Fruit fly (Drosophila melanogaster) whole organism, adult: Measurements from ENCODE around the gene CG46467.

ENCODE experiments used
- CG11617 ChIP-seq: fragments of 200-800 bp; sonication (Bioruptor generic); optimal IDR thresholded peaks from 2 replicates; lab custom pipeline; 2017; ENCODE audit warnings: mild to moderate bottlenecking, missing biosample characterization, missing genetic modification reagents, missing genetic modification characterization
- CG12768 ChIP-seq: fragments of 200-800 bp; sonication (Bioruptor generic); optimal IDR thresholded peaks from 2 replicates; lab custom pipeline; 2017; ENCODE audit warnings: missing biosample characterization, missing genetic modification characterization, mild to moderate bottlenecking, moderate library complexity, missing genetic modification reagents
- CG14711 ChIP-seq: fragments of 200-800 bp; sonication (Bioruptor generic); optimal IDR thresholded peaks from 2 replicates; lab custom pipeline; 2018; ENCODE audit warnings: missing biosample characterization, mild to moderate bottlenecking, missing genetic modification characterization, moderate library complexity
- CG1620 ChIP-seq: fragments of 200-800 bp; sonication (Bioruptor generic); optimal IDR thresholded peaks from 2 replicates; lab custom pipeline; 2016; ENCODE audit warnings: missing biosample characterization, missing genetic modification characterization
- CG33017 ChIP-seq: fragments of 200-800 bp; sonication (Bioruptor generic); optimal IDR thresholded peaks from 2 replicates; lab custom pipeline; 2018; ENCODE audit warnings: missing biosample characterization, mild to moderate bottlenecking, missing genetic modification characterization, moderate library complexity
- CG5204 ChIP-seq: fragments of 200-800 bp; sonication (Bioruptor generic); optimal IDR thresholded peaks from 2 replicates; lab custom pipeline; 2016; ENCODE audit warnings: missing biosample characterization, missing genetic modification characterization
- CG7045 ChIP-seq: fragments of 200-800 bp; sonication (Bioruptor generic); optimal IDR thresholded peaks from 2 replicates; lab custom pipeline; 2017; ENCODE audit warnings: missing biosample characterization, mild to moderate bottlenecking, missing genetic modification characterization
- CG7101 ChIP-seq: fragments of 200-800 bp; sonication (Bioruptor generic); optimal IDR thresholded peaks from 2 replicates; lab custom pipeline; 2018; ENCODE audit warnings: missing biosample characterization, mild to moderate bottlenecking, missing genetic modification characterization, moderate library complexity
- Clk ChIP-seq: fragments of 200-800 bp; sonication (Bioruptor generic); optimal IDR thresholded peaks from 2 replicates; lab custom pipeline; 2017; ENCODE audit warnings: missing biosample characterization, missing genetic modification characterization
- Crg-1 ChIP-seq: fragments of 200-800 bp; sonication (Bioruptor generic); optimal IDR thresholded peaks from 2 replicates; lab custom pipeline; 2016; ENCODE audit warnings: missing biosample characterization, missing genetic modification characterization
- Hr96 ChIP-seq: fragments of 200-800 bp; sonication (Bioruptor generic); optimal IDR thresholded peaks from 2 replicates; lab custom pipeline; 2016; ENCODE audit warnings: missing biosample characterization, missing genetic modification characterization
- Mnt ChIP-seq: fragments of 200-800 bp; sonication (Bioruptor generic); optimal IDR thresholded peaks from 2 replicates; lab custom pipeline; 2016; ENCODE audit warnings: missing biosample characterization, mild to moderate bottlenecking, missing genetic modification characterization
- bab1 ChIP-seq: fragments of 200-800 bp; sonication (Bioruptor generic); optimal IDR thresholded peaks from 3 replicates; lab custom pipeline; 2019; ENCODE audit warnings: missing biosample characterization, mild to moderate bottlenecking, missing genetic modification characterization, moderate library complexity
- cic ChIP-seq: fragments of 200-800 bp; sonication (Bioruptor generic); optimal IDR thresholded peaks from 2 replicates; lab custom pipeline; 2017; ENCODE audit warnings: missing biosample characterization, mild to moderate bottlenecking, missing genetic modification characterization, moderate library complexity
- cnc ChIP-seq, 2 experiments: fragments of >200 bp; optimal IDR thresholded peaks; 2 replicates each; lab custom pipeline; 2017
- kay ChIP-seq: fragments of 200-800 bp; sonication (Bioruptor generic); peaks from one replicate; lab custom pipeline; 2016; ENCODE audit warnings: missing biosample characterization, missing genetic modification characterization, borderline replicate concordance
- ovo ChIP-seq: fragments of 200-800 bp; sonication (Bioruptor generic); optimal IDR thresholded peaks from 2 replicates; lab custom pipeline; 2016; ENCODE audit warnings: missing biosample characterization, missing genetic modification characterization
- pad ChIP-seq: fragments of 200-800 bp; sonication (Bioruptor generic); optimal IDR thresholded peaks from 3 replicates; lab custom pipeline; 2017; ENCODE audit warnings: missing biosample characterization, missing genetic modification characterization, mild to moderate bottlenecking, moderate library complexity, missing genetic modification reagents
- tj ChIP-seq: fragments of 200-800 bp; sonication (Bioruptor generic); optimal IDR thresholded peaks from 3 replicates; lab custom pipeline; 2017; ENCODE audit warnings: missing biosample characterization, mild to moderate bottlenecking, missing genetic modification characterization, moderate library complexity
- toe ChIP-seq: fragments of 200-800 bp; sonication (Bioruptor generic); optimal IDR thresholded peaks from 2 replicates; lab custom pipeline; 2016; ENCODE audit warnings: missing biosample characterization, missing genetic modification characterization

Gene CG46467

dm6 chr3R:9886341-9886959 is 12.0 kb downstream of the CG46467 start:
- TF ChIP-seq ovo (no peak), Mnt (GFP tag; lab: Kevin White, UChicago) (no peak), Crg-1 (GFP tag; lab: Kevin White, UChicago) (no peak)

DNA sequence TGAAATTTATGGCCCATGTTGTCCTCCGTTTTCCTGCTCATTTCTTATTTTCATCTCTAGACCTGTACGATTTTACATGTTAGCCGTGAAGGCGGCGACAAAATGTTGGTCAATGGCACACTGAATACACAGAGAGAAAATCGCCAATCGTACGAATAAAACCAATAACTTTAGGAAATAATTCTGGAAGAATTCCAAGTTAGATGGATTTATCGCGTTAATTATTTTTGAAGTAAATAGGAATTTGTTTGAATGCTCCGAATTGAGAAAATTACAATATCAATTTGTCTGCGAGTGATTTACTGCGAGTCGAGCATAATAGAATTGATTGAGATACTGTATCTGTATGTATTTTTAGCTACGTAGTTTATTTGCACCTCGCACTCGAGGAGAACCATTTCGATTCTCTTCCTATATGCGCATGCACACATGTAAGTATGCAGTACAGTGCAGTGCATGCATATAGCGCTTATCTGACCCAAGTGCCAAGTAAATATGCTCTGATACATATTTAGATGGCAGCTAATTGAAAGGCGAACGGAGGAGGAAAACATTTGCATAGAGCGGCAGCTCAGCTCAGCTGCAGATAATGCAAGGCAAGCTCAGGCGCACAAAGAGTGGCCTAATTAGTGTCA is 14.3 kb downstream of the CG46467 start:
- no peak for TF ChIP-seq Hr96
- no peak for TF ChIP-seq CG12768 (GFP tag; lab: Kevin White, UChicago)
- TF ChIP-seq kay (GFP tag; lab: Kevin White, UChicago): peak; percentile 43

DNA sequence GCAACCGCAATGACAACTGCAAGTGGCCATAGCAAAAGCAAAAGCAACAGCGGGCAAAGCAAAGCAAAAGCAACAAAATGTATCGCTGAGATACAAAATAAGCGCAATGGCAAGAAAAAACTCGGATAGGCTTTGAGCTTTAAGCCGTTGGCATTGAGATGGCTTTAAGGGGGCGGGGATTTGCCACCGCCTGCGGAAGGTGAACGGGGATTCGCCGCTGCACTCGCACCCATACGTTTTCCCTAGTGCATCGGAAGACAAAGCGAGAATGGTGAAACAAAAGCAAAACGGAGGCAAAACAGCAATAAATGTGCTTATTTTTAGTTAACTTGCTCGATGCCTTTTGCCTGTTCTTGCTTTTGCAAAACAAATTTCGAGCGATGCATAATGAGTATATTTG is 15.3 kb downstream of the CG46467 start:
- TF ChIP-seq bab1 (GFP tag; lab: Kevin White, UChicago): no peak
- TF ChIP-seq Crg-1 (GFP tag; lab: Kevin White, UChicago): no peak
- no peak for TF ChIP-seq ovo
- no peak for TF ChIP-seq CG11617 (GFP tag; lab: Kevin White, UChicago)
- no peak for TF ChIP-seq CG12768 (GFP tag; lab: Kevin White, UChicago)
- no peak for TF ChIP-seq kay (GFP tag; lab: Kevin White, UChicago)
- no peak for TF ChIP-seq CG33017 (tag; lab: Kevin White, UChicago)
- no peak for TF ChIP-seq Hr96
- no peak for TF ChIP-seq Mnt (GFP tag; lab: Kevin White, UChicago)
- no peak for TF ChIP-seq Clk (GFP tag; lab: Kevin White, UChicago)
- no peak for TF ChIP-seq tj (GFP tag; lab: Kevin White, UChicago)
- no peak for TF ChIP-seq pad (GFP tag; lab: Kevin White, UChicago)
- no peak for TF ChIP-seq CG1620
- TF ChIP-seq cnc (optimal IDR thresholded peaks at IDR 0.05; lab: Kevin White, UChicago): no peak
- TF ChIP-seq CG7101 (tag; lab: Kevin White, UChicago): no peak

DNA sequence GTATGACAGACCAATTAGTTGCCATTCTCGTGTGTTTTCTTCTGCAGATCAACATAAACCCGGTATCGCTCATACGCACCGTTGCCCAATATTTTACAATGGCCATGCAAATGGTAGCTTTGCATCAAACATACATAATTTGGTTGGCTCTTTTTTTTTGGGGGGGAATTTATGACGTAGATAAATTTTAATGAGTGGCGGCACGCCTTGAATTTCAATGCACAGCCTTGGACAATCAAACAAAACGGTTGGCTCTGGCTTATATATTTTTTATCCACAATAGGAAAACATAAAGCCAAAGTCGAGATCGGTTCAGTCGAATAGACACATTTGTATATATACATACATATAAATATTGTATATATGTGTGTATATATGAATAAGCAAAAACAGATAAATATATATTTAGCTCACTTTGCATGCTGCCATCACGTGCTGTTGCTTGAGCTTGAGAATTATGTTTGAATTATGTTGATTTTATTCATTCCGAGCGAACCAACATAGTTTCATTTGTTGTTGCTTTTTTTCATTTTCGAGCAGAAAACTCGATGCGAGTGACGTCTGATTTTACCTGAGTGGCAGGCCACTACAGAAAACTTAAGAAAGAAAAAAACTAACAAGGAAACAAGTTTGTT is 16.4 kb downstream of the CG46467 start:
- TF ChIP-seq Clk (GFP tag; lab: Kevin White, UChicago): no peak
- TF ChIP-seq kay (GFP tag; lab: Kevin White, UChicago): no peak
- TF ChIP-seq toe (GFP tag; lab: Kevin White, UChicago): no peak
- TF ChIP-seq cnc (optimal IDR thresholded peaks at IDR 0.05; lab: Kevin White, UChicago): no peak
- no peak for TF ChIP-seq ovo
- TF ChIP-seq Hr96: no peak
- no peak for TF ChIP-seq CG33017 (tag; lab: Kevin White, UChicago)

DNA sequence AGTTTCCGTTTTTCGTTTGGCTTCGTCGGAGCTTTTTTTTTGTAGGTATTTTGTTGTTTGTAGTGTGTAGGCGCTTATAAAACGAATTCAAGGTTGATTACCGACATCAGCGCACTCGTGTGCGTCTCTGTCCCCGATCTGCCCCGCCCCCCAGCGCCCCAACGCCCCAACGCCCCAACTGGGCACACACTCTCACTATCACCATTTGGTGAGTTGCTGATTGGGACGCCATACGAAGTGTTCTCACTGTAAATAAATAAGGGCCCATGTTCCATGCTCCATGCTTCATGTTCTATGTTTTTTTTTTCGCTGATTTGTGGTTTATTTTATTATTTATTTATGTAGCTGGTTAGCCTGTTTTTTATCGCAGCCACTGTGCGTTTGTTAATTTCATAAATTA is 17.0 kb downstream of the CG46467 start:
- no peak for TF ChIP-seq CG1620
- no peak for TF ChIP-seq CG5204 (GFP tag; lab: Kevin White, UChicago)
- TF ChIP-seq ovo: no peak
- TF ChIP-seq kay (GFP tag; lab: Kevin White, UChicago): no peak
- no peak for TF ChIP-seq cnc (optimal IDR thresholded peaks at IDR 0.05; lab: Kevin White, UChicago)

DNA sequence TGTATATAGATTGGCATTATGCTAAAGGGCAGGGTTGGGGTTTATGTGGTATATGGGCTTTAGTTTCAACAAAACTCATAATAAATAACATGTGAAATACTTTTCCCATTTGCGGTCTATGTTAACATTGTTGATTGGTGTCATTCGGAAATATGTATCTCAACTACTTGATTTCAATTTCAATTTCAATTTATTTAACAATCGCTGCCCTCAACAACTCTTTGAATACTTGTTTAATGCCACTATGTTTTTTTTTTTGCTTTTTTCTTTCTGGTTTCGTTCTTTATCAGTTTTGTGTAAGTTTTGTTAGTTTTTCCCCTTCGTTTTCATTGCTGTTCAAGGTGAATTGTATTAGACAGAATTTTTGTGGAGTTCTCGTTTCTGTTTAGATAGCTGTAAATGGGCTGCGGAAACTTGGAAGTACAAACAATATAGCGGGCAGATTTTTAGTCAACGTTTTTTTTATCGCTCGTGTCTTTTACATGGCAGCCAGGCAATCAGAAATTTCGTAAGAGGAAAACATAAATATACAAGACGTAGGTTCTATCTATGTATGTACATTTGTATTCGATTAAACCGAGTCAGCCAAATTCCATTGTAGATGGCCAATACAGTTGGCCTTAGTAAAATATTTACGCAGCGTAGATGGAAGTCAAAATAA is 17.6 kb downstream of the CG46467 start:
- TF ChIP-seq kay (GFP tag; lab: Kevin White, UChicago) (peak; percentile 53), Mnt (GFP tag; lab: Kevin White, UChicago) (no peak), bab1 (GFP tag; lab: Kevin White, UChicago) (no peak), CG1620 (no peak), toe (GFP tag; lab: Kevin White, UChicago) (no peak)

dm6 chr3R:9892664-9893063 is 18.2 kb downstream of the CG46467 start:
- no peak for TF ChIP-seq CG7101 (tag; lab: Kevin White, UChicago)
- no peak for TF ChIP-seq ovo
- no peak for TF ChIP-seq Hr96
- no peak for TF ChIP-seq CG1620
- no peak for TF ChIP-seq tj (GFP tag; lab: Kevin White, UChicago)
- peak; percentile 30 for TF ChIP-seq CG12768 (GFP tag; lab: Kevin White, UChicago)
- TF ChIP-seq Clk (GFP tag; lab: Kevin White, UChicago): no peak
- TF ChIP-seq kay (GFP tag; lab: Kevin White, UChicago): peak; percentile 83
- TF ChIP-seq cic: peak; percentile 27
- no peak for TF ChIP-seq Crg-1 (GFP tag; lab: Kevin White, UChicago)
- no peak for TF ChIP-seq CG33017 (tag; lab: Kevin White, UChicago)
- TF ChIP-seq CG14711 (tag; lab: Kevin White, UChicago): no peak
- TF ChIP-seq CG5204 (GFP tag; lab: Kevin White, UChicago): no peak
- TF ChIP-seq Mnt (GFP tag; lab: Kevin White, UChicago): peak; percentile 0
- no peak for TF ChIP-seq bab1 (GFP tag; lab: Kevin White, UChicago)
- TF ChIP-seq toe (GFP tag; lab: Kevin White, UChicago): no peak
- no peak for TF ChIP-seq CG7045
